Worm (Caenorhabditis elegans) whole organism, L4 larva: Measurements from ENCODE around the gene T25G12.6.
A peak's percentile ranks its signal among the peaks of the same experiment; 100 is the strongest.

Experiments used
- D1046.2 ChIP-seq: fragments of 200-800 bp; sonication (Bioruptor generic); IDR thresholded peaks from 2 replicates; pipeline ENCODE4 v1.3.6; 2022; ENCODE audit warnings: missing genetic modification characterization, missing compliant biosample characterization
- F37D6.2 ChIP-seq: sonication (generic microtip); optimal IDR thresholded peaks from 2 replicates; lab custom pipeline; 2016; ENCODE audit warnings: mild to moderate bottlenecking, missing genetic modification characterization, missing compliant biosample characterization
- F44E2.7 ChIP-seq: fragments of 200-800 bp; sonication (Bioruptor generic); IDR thresholded peaks from 2 replicates; pipeline ENCODE4 v2.1.2; 2022; ENCODE audit warnings: missing genetic modification characterization, missing compliant biosample characterization
- T20F7.1 ChIP-seq: fragments of 200-800 bp; sonication (Bioruptor generic); optimal IDR thresholded peaks from 2 replicates; lab custom pipeline; 2018; ENCODE audit warnings: mild to moderate bottlenecking, missing genetic modification characterization, missing compliant biosample characterization
- T26A8.4 ChIP-seq: fragments of 200-800 bp; sonication (Bioruptor generic); IDR thresholded peaks from 2 replicates; pipeline ENCODE4 v1.3.6; 2022; ENCODE audit warnings: missing genetic modification characterization, missing compliant biosample characterization
- Y5F2A.4 ChIP-seq: fragments of 200-800 bp; sonication (Bioruptor generic); optimal IDR thresholded peaks from 2 replicates; lab custom pipeline; 2018; ENCODE audit warnings: mild to moderate bottlenecking, missing genetic modification characterization, missing compliant biosample characterization
- ZK546.5 ChIP-seq, 2 experiments: sonication (generic microtip); optimal IDR thresholded peaks; 2 replicates each; lab custom pipeline; 2017; ENCODE audit warnings: missing biosample characterization in 2 of 2, missing genetic modification characterization in 2 of 2
- ceh-20 ChIP-seq: fragments of 200-800 bp; sonication (Bioruptor generic); IDR thresholded peaks from 2 replicates; pipeline ENCODE4 v1.3.6; 2022; ENCODE audit warnings: missing genetic modification reagents, missing genetic modification characterization, missing compliant biosample characterization
- ceh-32 ChIP-seq: sonication (generic microtip); optimal IDR thresholded peaks from 2 replicates; lab custom pipeline; 2016; ENCODE audit warnings: mild to moderate bottlenecking, missing genetic modification characterization, missing compliant biosample characterization; ENCODE audit not compliant: poor library complexity
- ceh-44 ChIP-seq: fragments of 200-800 bp; sonication (Bioruptor generic); IDR thresholded peaks from 2 replicates; pipeline ENCODE4 v1.3.6; 2022; ENCODE audit warnings: missing genetic modification reagents, missing genetic modification characterization, missing compliant biosample characterization
- ceh-62 ChIP-seq: sonication (generic microtip); optimal IDR thresholded peaks from 2 replicates; lab custom pipeline; 2017; ENCODE audit warnings: missing biosample characterization, missing genetic modification characterization
- ces-1 ChIP-seq: fragments of 150-350 bp; sonication (generic microtip); optimal IDR thresholded peaks from 4 replicates; lab custom pipeline; 2014; ENCODE audit warnings: missing biosample characterization, missing genetic modification reagents, missing genetic modification characterization
- cey-2 ChIP-seq: sonication (generic microtip); optimal IDR thresholded peaks from 3 replicates; lab custom pipeline; 2017; ENCODE audit warnings: missing genetic modification characterization, mild to moderate bottlenecking, missing compliant biosample characterization, antibody characterized with exemption, borderline replicate concordance; ENCODE audit not compliant: insufficient read depth
- daf-16 ChIP-seq, 3 experiments: sonication (generic microtip); optimal IDR thresholded peaks; 2 replicates each; lab custom pipeline; 2016 to 2017; ENCODE audit warnings: missing genetic modification characterization in 3 of 3, missing genetic modification reagents in 3 of 3, mild to moderate bottlenecking in 2 of 3, missing compliant biosample characterization in 2 of 3, missing biosample characterization in 1 of 3, moderate library complexity in 1 of 3
- dmd-8 ChIP-seq: fragments of 200-800 bp; sonication (Bioruptor generic); IDR thresholded peaks from 2 replicates; pipeline ENCODE4 v1.3.6; 2022; ENCODE audit warnings: missing genetic modification characterization, missing compliant biosample characterization
- dmd-9 ChIP-seq: fragments of 200-800 bp; sonication (Bioruptor generic); IDR thresholded peaks from 2 replicates; pipeline ENCODE4 v1.3.6; 2022; ENCODE audit warnings: missing genetic modification reagents, missing genetic modification characterization, missing compliant biosample characterization
- dpl-1 ChIP-seq: fragments of 150-350 bp; optimal IDR thresholded peaks from 2 replicates; lab custom pipeline; 2014; ENCODE audit warnings: missing biosample characterization, missing genetic modification reagents, missing genetic modification characterization
- egl-27 ChIP-seq: sonication (generic microtip); optimal IDR thresholded peaks from 3 replicates; lab custom pipeline; 2017; ENCODE audit warnings: missing biosample characterization, missing genetic modification reagents, missing genetic modification characterization
- egl-43 ChIP-seq: fragments of 200-800 bp; sonication (Bioruptor generic); IDR thresholded peaks from 2 replicates; pipeline ENCODE4 v1.3.6; 2022; ENCODE audit warnings: missing genetic modification reagents, missing genetic modification characterization, missing compliant biosample characterization
- fkh-10 ChIP-seq: fragments of 150-350 bp; optimal IDR thresholded peaks from 2 replicates; lab custom pipeline; 2014; ENCODE audit warnings: missing biosample characterization, missing genetic modification reagents, missing genetic modification characterization
- gei-8 ChIP-seq: fragments of 200-800 bp; sonication (Bioruptor generic); optimal IDR thresholded peaks from 2 replicates; lab custom pipeline; 2018; ENCODE audit warnings: mild to moderate bottlenecking, missing genetic modification characterization, missing compliant biosample characterization
- hlh-11 ChIP-seq: fragments of 200-800 bp; sonication (Bioruptor generic); optimal IDR thresholded peaks from 2 replicates; lab custom pipeline; 2018; ENCODE audit warnings: mild to moderate bottlenecking, missing genetic modification characterization, missing compliant biosample characterization
- hlh-30 ChIP-seq: sonication (generic microtip); optimal IDR thresholded peaks from 2 replicates; lab custom pipeline; 2017; ENCODE audit warnings: antibody characterized with exemption, mild to moderate bottlenecking, missing genetic modification characterization, missing compliant biosample characterization; ENCODE audit not compliant: insufficient read depth
- hmg-1.1 ChIP-seq: fragments of 200-800 bp; sonication (Bioruptor generic); IDR thresholded peaks from 2 replicates; pipeline ENCODE4 v1.3.6; 2022; ENCODE audit warnings: missing genetic modification reagents, missing genetic modification characterization, missing compliant biosample characterization
- jun-1 ChIP-seq: fragments of 150-350 bp; optimal IDR thresholded peaks from 2 replicates; lab custom pipeline; 2014; ENCODE audit warnings: missing biosample characterization, missing genetic modification reagents, missing genetic modification characterization
- lin-13 ChIP-seq: fragments of 150-350 bp; optimal IDR thresholded peaks from 2 replicates; lab custom pipeline; 2014; ENCODE audit warnings: missing biosample characterization, missing genetic modification reagents, missing genetic modification characterization
- lin-29 ChIP-seq: fragments of 200-800 bp; sonication (Bioruptor generic); IDR thresholded peaks from 2 replicates; pipeline ENCODE4 v1.3.6; 2022; ENCODE audit warnings: missing genetic modification reagents, missing genetic modification characterization, missing compliant biosample characterization
- lin-38 ChIP-seq: fragments of 200-800 bp; sonication (Bioruptor generic); IDR thresholded peaks from 2 replicates; pipeline ENCODE4 v1.3.6; 2022; ENCODE audit warnings: missing genetic modification reagents, missing genetic modification characterization, missing compliant biosample characterization
- lsy-2 ChIP-seq, 2 experiments: fragments of 150-350 bp in 1 of 2; sonication (generic microtip) in 1 of 2; optimal IDR thresholded peaks; 2 replicates each; lab custom pipeline; 2014 to 2017; ENCODE audit warnings: missing biosample characterization in 2 of 2, missing genetic modification characterization in 2 of 2
- madf-5 ChIP-seq, 2 experiments: fragments of 200-800 bp; sonication (Bioruptor generic); IDR thresholded peaks; 2 replicates each; pipeline ENCODE4 v1.3.6; 2022; ENCODE audit warnings: missing compliant biosample characterization in 2 of 2, missing genetic modification characterization in 2 of 2
- madf-9 ChIP-seq: fragments of 200-800 bp; sonication (Bioruptor generic); conservative IDR thresholded peaks from 2 replicates; pipeline ENCODE4 v1.3.6; 2022; ENCODE audit warnings: missing genetic modification reagents, missing genetic modification characterization, missing compliant biosample characterization
- mdt-29 ChIP-seq: fragments of 200-800 bp; sonication (Bioruptor generic); IDR thresholded peaks from 2 replicates; pipeline ENCODE4 v1.3.6; 2022; ENCODE audit warnings: missing genetic modification reagents, missing genetic modification characterization, missing compliant biosample characterization
- mep-1 ChIP-seq: fragments of 150-350 bp; sonication (generic microtip); optimal IDR thresholded peaks from 3 replicates; lab custom pipeline; 2014; ENCODE audit warnings: missing biosample characterization, missing genetic modification characterization
- mes-2 ChIP-seq: sonication (generic microtip); optimal IDR thresholded peaks from 2 replicates; lab custom pipeline; 2016; ENCODE audit warnings: missing genotype, mild to moderate bottlenecking, missing genetic modification characterization, missing compliant biosample characterization; ENCODE audit not compliant: poor library complexity, severe bottlenecking
- mxl-3 ChIP-seq: fragments of 200-800 bp; sonication (Bioruptor generic); optimal IDR thresholded peaks from 2 replicates; lab custom pipeline; 2018; ENCODE audit warnings: mild to moderate bottlenecking, missing genetic modification characterization, missing compliant biosample characterization
- nhr-10 ChIP-seq: fragments of 150-350 bp; optimal IDR thresholded peaks from 2 replicates; lab custom pipeline; 2014; ENCODE audit warnings: missing biosample characterization, missing genetic modification characterization
- nhr-11 ChIP-seq: fragments of 150-350 bp; optimal IDR thresholded peaks from 2 replicates; lab custom pipeline; 2014; ENCODE audit warnings: missing biosample characterization, missing genetic modification characterization
- nhr-28 ChIP-seq: fragments of 150-350 bp; optimal IDR thresholded peaks from 2 replicates; lab custom pipeline; 2014; ENCODE audit warnings: missing biosample characterization, missing genetic modification characterization
- nhr-41 ChIP-seq: fragments of 200-800 bp; sonication (Bioruptor generic); IDR thresholded peaks from 2 replicates; pipeline ENCODE4 v1.3.6; 2022; ENCODE audit warnings: missing genetic modification reagents, missing genetic modification characterization, missing compliant biosample characterization
- nhr-42 ChIP-seq: fragments of 200-800 bp; sonication (Bioruptor generic); IDR thresholded peaks from 2 replicates; pipeline ENCODE4 v1.3.6; 2022; ENCODE audit warnings: missing genetic modification characterization, missing compliant biosample characterization
- nhr-76 ChIP-seq: fragments of 150-350 bp; optimal IDR thresholded peaks from 2 replicates; lab custom pipeline; 2014; ENCODE audit warnings: missing biosample characterization, missing genetic modification characterization
- rbr-2 ChIP-seq: sonication (generic microtip); optimal IDR thresholded peaks from 2 replicates; lab custom pipeline; 2016; ENCODE audit warnings: missing genotype, missing genetic modification characterization, missing compliant biosample characterization
- snpc-1.2 ChIP-seq: fragments of 200-800 bp; sonication (Bioruptor generic); IDR thresholded peaks from 2 replicates; pipeline ENCODE4 v1.3.6; 2022; ENCODE audit warnings: missing genetic modification reagents, missing genetic modification characterization, missing compliant biosample characterization
- spr-3 ChIP-seq: fragments of 200-800 bp; sonication (Bioruptor generic); optimal IDR thresholded peaks from 2 replicates; lab custom pipeline; 2018; ENCODE audit warnings: mild to moderate bottlenecking, missing genetic modification characterization, missing compliant biosample characterization
- tag-97 ChIP-seq: fragments of 200-800 bp; sonication (Bioruptor generic); IDR thresholded peaks from 2 replicates; pipeline ENCODE4 v1.3.6; 2022; ENCODE audit warnings: missing genetic modification characterization, missing compliant biosample characterization
- unc-130 ChIP-seq: sonication (generic microtip); optimal IDR thresholded peaks from 2 replicates; lab custom pipeline; 2016; ENCODE audit warnings: missing genetic modification reagents, missing genetic modification characterization, missing compliant biosample characterization
- unc-39 ChIP-seq: sonication (generic microtip); optimal IDR thresholded peaks from 2 replicates; lab custom pipeline; 2017; ENCODE audit warnings: missing biosample characterization, missing genetic modification characterization
- zag-1 ChIP-seq: fragments of 150-350 bp; optimal IDR thresholded peaks from 2 replicates; lab custom pipeline; 2014; ENCODE audit warnings: missing biosample characterization, missing genetic modification characterization
- zfp-3 ChIP-seq: fragments of 200-800 bp; sonication (Bioruptor generic); conservative IDR thresholded peaks from 2 replicates; pipeline ENCODE4 v1.3.6; 2022; ENCODE audit warnings: missing genetic modification reagents, missing genetic modification characterization, missing compliant biosample characterization
- zip-11 ChIP-seq: fragments of 200-800 bp; sonication (Bioruptor generic); IDR thresholded peaks from 2 replicates; pipeline ENCODE4 v1.3.6; 2022; ENCODE audit warnings: missing genetic modification characterization, missing compliant biosample characterization
- zip-2 ChIP-seq: fragments of 150-350 bp; optimal IDR thresholded peaks from 2 replicates; lab custom pipeline; 2014; ENCODE audit warnings: missing biosample characterization, missing genetic modification characterization
- ztf-11 ChIP-seq: fragments of 150-350 bp; optimal IDR thresholded peaks from 2 replicates; lab custom pipeline; 2014; ENCODE audit warnings: missing biosample characterization, missing genetic modification characterization

Gene T25G12.6

DNA sequence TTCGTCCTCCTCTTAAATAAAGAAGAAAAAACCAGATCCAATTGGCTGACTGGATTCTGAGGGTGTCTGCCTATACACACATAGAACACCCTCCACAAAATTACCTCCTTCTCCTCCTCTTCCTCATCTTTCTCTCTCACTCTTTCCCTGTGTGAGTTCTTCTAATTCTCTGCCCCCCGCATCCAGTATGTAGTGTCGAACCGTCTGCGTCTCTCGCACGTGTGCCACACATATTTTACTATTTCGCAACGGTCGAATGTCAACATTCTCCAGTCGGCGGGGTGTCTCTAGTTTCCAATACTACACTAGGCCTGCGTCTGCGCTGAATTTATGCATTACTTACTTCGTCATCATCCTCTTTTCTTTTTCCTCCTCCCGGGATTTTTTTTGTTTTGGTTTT, 45.6 kb downstream of the T25G12.6 start (continued):
- TF ChIP-seq ZK546.5 (tag; optimal IDR thresholded peaks at IDR 0.05; lab: Kevin White, UChicago) = no peak
- TF ChIP-seq hlh-30 = peak; percentile 81
- no peak for TF ChIP-seq ceh-44 (GFP tag; lab: Robert Waterston, UW)
- no peak for TF ChIP-seq zfp-3
- no peak for TF ChIP-seq unc-39
- no peak for TF ChIP-seq egl-27 (tag; lab: Kevin White, UChicago)
- TF ChIP-seq mes-2 (tag; lab: Kevin White, UChicago) = peak; percentile 76
- peak; percentile 54 for TF ChIP-seq nhr-11
- TF ChIP-seq hlh-11 (tag; lab: Kevin White, UChicago) = peak; percentile 78
- TF ChIP-seq zip-11 = no peak
- no peak for TF ChIP-seq ztf-11
- peak; percentile 94 for TF ChIP-seq nhr-28
- TF ChIP-seq daf-16 (GFP tag; optimal IDR thresholded peaks at IDR 0.05; lab: Kevin White, UChicago) = peak in 1 of 2 experiments; percentile 6
- TF ChIP-seq daf-16 (tag; optimal IDR thresholded peaks at IDR 0.05; lab: Kevin White, UChicago) = peak; percentile 56
- TF ChIP-seq zag-1 = no peak
- peak; percentile 50 to 66 for TF ChIP-seq lsy-2 (tag; optimal IDR thresholded peaks at IDR 0.05; lab: Kevin White, UChicago)
- no peak for TF ChIP-seq nhr-76 (tag; lab: Kevin White, UChicago)
- peak; percentile 90 for TF ChIP-seq mxl-3
- TF ChIP-seq dmd-9 (GFP tag; lab: Robert Waterston, UW) = no peak
- peak; percentile 51; the same call in 1 of the 2 replicates for TF ChIP-seq ceh-20 (GFP tag; lab: Robert Waterston, UW)
- TF ChIP-seq D1046.2 (GFP tag; lab: Robert Waterston, UW) = no peak
- no peak for TF ChIP-seq nhr-41 (GFP tag; lab: Robert Waterston, UW)
- TF ChIP-seq nhr-10 (tag; lab: Kevin White, UChicago) = no peak
- no peak for TF ChIP-seq F37D6.2 (tag; lab: Kevin White, UChicago)
- TF ChIP-seq lin-29 = no peak
- TF ChIP-seq mdt-29 (GFP tag; lab: Robert Waterston, UW) = no peak
- TF ChIP-seq ces-1 (GFP tag; lab: Kevin White, UChicago) = no peak
- TF ChIP-seq spr-3 (GFP tag; lab: Kevin White, UChicago) = no peak
- no peak for TF ChIP-seq dmd-8 (GFP tag; lab: Robert Waterston, UW)
- TF ChIP-seq tag-97 (GFP tag; lab: Robert Waterston, UW) = no peak
- no peak for TF ChIP-seq madf-9
- no peak for TF ChIP-seq egl-43 (GFP tag; lab: Robert Waterston, UW)
- TF ChIP-seq madf-5 (GFP tag; IDR thresholded peaks at IDR 0.05; lab: Robert Waterston, UW) = no peak
- no peak for TF ChIP-seq dpl-1 (GFP tag; lab: Kevin White, UChicago)
- peak; percentile 58 for TF ChIP-seq fkh-10 (GFP tag; lab: Kevin White, UChicago)

DNA sequence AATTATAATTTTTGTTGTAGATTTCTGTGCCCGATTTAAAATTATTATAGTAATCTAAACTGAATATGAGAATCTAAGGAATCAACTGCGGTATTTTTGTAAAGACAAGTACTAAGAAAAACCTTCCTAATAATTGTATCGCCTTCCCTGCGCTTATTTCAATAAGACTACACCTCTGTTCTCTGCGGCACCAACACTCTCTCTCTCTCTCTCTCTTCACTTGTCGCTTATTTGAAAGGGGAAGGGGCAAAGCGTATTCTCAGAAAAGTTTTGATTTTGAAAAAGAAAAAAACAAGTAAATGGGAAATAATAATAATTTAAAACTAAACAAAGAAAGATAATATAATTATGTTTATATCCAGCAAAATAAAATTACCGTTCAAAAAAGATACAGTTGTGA, 48.8 kb downstream of the T25G12.6 start:
- TF ChIP-seq jun-1 (tag; lab: Kevin White, UChicago) (peak; percentile 61), lin-38 (GFP tag; lab: Robert Waterston, UW) (no peak), rbr-2 (tag; lab: Kevin White, UChicago) (peak; percentile 69), T20F7.1 (GFP tag; lab: Kevin White, UChicago) (peak; percentile 63), unc-130 (no peak), T26A8.4 (GFP tag; lab: Robert Waterston, UW) (peak; percentile 47), lin-13 (GFP tag; lab: Kevin White, UChicago) (peak; percentile 25), ceh-32 (no peak), mep-1 (tag; lab: Kevin White, UChicago) (peak; percentile 84), ceh-20 (GFP tag; lab: Robert Waterston, UW) (no peak), ZK546.5 (tag; optimal IDR thresholded peaks at IDR 0.05; lab: Kevin White, UChicago) (no peak), Y5F2A.4 (no peak), hlh-30 (peak; percentile 31), cey-2 (tag; lab: Kevin White, UChicago) (no peak), nhr-28 (peak; percentile 61), ceh-62 (tag; lab: Kevin White, UChicago) (no peak), F44E2.7 (GFP tag; lab: Robert Waterston, UW) (no peak), hmg-1.1 (GFP tag; lab: Robert Waterston, UW) (peak; percentile 87), snpc-1.2 (GFP tag; lab: Robert Waterston, UW) (no peak), nhr-42 (GFP tag; lab: Robert Waterston, UW) (no peak), gei-8 (no peak), egl-27 (tag; lab: Kevin White, UChicago) (no peak), zip-2 (no peak)
